Worm (Caenorhabditis elegans): ENCODE data around the gene K08D9.9.

DNA sequence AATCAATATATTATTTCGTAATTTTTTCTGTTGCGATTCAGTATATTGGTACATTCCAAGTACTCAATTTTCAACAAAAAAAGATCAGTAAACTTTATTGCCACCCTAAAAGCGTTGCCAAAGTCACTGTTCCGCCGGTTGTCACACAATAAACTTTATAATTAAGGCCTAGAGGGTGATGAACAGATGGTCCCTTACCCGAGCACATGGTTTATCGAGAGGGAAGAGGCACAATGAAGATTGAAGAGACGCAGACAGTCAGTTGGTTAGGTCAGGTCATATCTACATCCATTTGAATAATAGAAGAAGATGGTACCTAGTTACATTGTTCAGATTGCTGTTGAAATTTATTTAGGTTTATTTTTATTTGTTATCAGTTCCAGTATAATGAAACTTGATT, 20.3 kb upstream of the K08D9.9 start:
- no peak for TF ChIP-seq swsn-7 (tag; optimal IDR thresholded peaks at IDR 0.05)
- TF ChIP-seq mab-9 (GFP tag; IDR thresholded peaks at IDR 0.05), result no peak
- no peak for TF ChIP-seq efl-3 (GFP tag; optimal IDR thresholded peaks at IDR 0.05)
- TF ChIP-seq C04F5.9 (tag; optimal IDR thresholded peaks at IDR 0.05), result no peak
- TF ChIP-seq ceh-8 (GFP tag; optimal IDR thresholded peaks at IDR 0.05), result no peak
- TF ChIP-seq ces-1 (GFP tag; optimal IDR thresholded peaks at IDR 0.05), result no peak
- TF ChIP-seq fkh-8 (tag; optimal IDR thresholded peaks at IDR 0.05), result no peak
- TF ChIP-seq nhr-237 (tag; optimal IDR thresholded peaks at IDR 0.05), result no peak
- no peak for TF ChIP-seq lin-39 (tag; optimal IDR thresholded peaks at IDR 0.05)
- no peak for TF ChIP-seq skn-1 (tag; optimal IDR thresholded peaks at IDR 0.05)
- no peak for TF ChIP-seq mep-1 (tag; optimal IDR thresholded peaks at IDR 0.05)
- no peak for TF ChIP-seq ztf-11 (tag; optimal IDR thresholded peaks at IDR 0.05)
- TF ChIP-seq aly-2 (tag; optimal IDR thresholded peaks at IDR 0.05), result no peak
- TF ChIP-seq rnt-1 (tag; optimal IDR thresholded peaks at IDR 0.05), result no peak

Data from whole organism, L1 larva.